Worm (Caenorhabditis elegans): ENCODE measurements around the gene ZK742.7.

ZK742.7 gene

ce11 chrV:7809320-7810256, 11.4 kb downstream of the ZK742.7 start, which contains the start of gene ZK742.3:
ZK742.3 (minus strand) TSS chrV:7809912.
- TF ChIP-seq pqm-1 (tag; optimal IDR thresholded peaks at IDR 0.05) (peak; percentile 57), unc-62 (GFP tag; optimal IDR thresholded peaks at IDR 0.05) (no peak), tbx-2 (tag; optimal IDR thresholded peaks at IDR 0.05) (no peak), daf-12 (tag; optimal IDR thresholded peaks at IDR 0.05) (no peak), hmg-11 (tag; optimal IDR thresholded peaks at IDR 0.05) (no peak), elt-2 (tag; optimal IDR thresholded peaks at IDR 0.05) (peak; percentile 59), jun-1 (tag; optimal IDR thresholded peaks at IDR 0.05) (no peak), ama-1 (optimal IDR thresholded peaks at IDR 0.05) (no peak), pha-4 (tag; optimal IDR thresholded peaks at IDR 0.05) (peak; percentile 31), ceh-9 (tag; optimal IDR thresholded peaks at IDR 0.05) (no peak)

DNA sequence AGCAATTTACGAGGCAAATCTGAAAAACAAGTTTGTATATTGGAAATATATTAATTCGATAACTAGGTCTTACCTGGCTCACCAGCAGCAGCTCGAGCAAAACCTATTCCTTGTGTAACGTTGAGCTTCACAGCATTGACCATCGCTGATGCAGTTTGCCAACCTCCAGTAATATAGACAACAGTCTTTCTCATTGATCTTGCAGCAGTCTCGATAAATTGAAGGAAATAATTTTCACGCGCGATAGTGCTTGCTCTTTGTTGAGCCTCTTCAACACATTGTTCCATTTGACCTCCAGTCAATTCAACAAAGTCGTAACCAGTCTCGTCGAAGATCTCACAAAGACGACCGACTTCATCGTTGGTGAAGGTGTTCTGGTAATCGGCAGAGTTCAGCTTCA, 12.4 kb downstream of the ZK742.7 start:
- no peak for TF ChIP-seq lin-15B (tag; optimal IDR thresholded peaks at IDR 0.05)
- no peak for TF ChIP-seq nhr-67 (tag; optimal IDR thresholded peaks at IDR 0.05)
- TF ChIP-seq pqm-1 (tag; optimal IDR thresholded peaks at IDR 0.05) = no peak
- no peak for TF ChIP-seq nhr-25 (tag; optimal IDR thresholded peaks at IDR 0.05)
- no peak for TF ChIP-seq ZK546.5 (tag; optimal IDR thresholded peaks at IDR 0.05)
- no peak for TF ChIP-seq elt-2 (tag; optimal IDR thresholded peaks at IDR 0.05)
- no peak for TF ChIP-seq eor-1 (tag; optimal IDR thresholded peaks at IDR 0.05)
- TF ChIP-seq egl-5 (tag; optimal IDR thresholded peaks at IDR 0.05) = no peak
- no peak for TF ChIP-seq lsy-12 (tag; optimal IDR thresholded peaks at IDR 0.05)
- TF ChIP-seq nhr-23 (tag; optimal IDR thresholded peaks at IDR 0.05) = no peak
- no peak for TF ChIP-seq ceh-9 (tag; optimal IDR thresholded peaks at IDR 0.05)
- no peak for TF ChIP-seq pha-4 (tag; optimal IDR thresholded peaks at IDR 0.05)
- TF ChIP-seq sea-2 (GFP tag; optimal IDR thresholded peaks at IDR 0.05) = no peak
- no peak for TF ChIP-seq daf-12 (tag; optimal IDR thresholded peaks at IDR 0.05)
- no peak for TF ChIP-seq ceh-16 (tag; optimal IDR thresholded peaks at IDR 0.05)
- TF ChIP-seq nhr-12 (tag; optimal IDR thresholded peaks at IDR 0.05) = no peak
- no peak for TF ChIP-seq ceh-82 (tag; optimal IDR thresholded peaks at IDR 0.05)
- no peak for TF ChIP-seq egl-27 (tag; optimal IDR thresholded peaks at IDR 0.05)

ce11 chrV:7811758-7812157, 13.6 kb downstream of the ZK742.7 start, which contains the start of gene ZK742.4:
ZK742.4 (minus strand) TSS chrV:7811792.
- TF ChIP-seq pha-4 (tag; optimal IDR thresholded peaks at IDR 0.05) = peak; percentile 55
- no peak for TF ChIP-seq nfya-1 (tag; optimal IDR thresholded peaks at IDR 0.05; ENCODE audit: insufficient read depth)

DNA sequence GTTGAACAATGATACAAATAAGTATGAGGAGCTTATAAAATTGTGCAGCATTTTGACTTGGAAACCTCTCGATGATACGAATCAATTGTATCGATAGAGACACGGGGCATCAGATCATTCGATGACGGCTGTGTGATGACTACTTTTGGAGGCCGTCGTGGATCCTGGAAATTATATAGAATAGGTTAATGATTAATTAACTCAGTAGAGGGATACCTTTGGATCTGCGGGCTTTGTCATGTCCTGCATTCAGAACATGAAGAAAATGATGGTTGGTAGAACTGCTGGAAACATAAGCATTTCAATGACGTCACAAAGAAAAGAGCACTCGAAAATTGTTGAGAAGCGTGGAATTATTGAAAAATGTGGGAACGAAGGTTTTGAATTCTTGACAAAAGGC, 16.4 kb downstream of the ZK742.7 start, which contains the start of gene ZK742.6:
ZK742.6 (minus strand) TSS at position 342 of the 400 bp plus-strand sequence.
- peak; percentile 73 for TF ChIP-seq aly-2 (tag; optimal IDR thresholded peaks at IDR 0.05)
- no peak for TF ChIP-seq nhr-76 (tag; optimal IDR thresholded peaks at IDR 0.05)

DNA sequence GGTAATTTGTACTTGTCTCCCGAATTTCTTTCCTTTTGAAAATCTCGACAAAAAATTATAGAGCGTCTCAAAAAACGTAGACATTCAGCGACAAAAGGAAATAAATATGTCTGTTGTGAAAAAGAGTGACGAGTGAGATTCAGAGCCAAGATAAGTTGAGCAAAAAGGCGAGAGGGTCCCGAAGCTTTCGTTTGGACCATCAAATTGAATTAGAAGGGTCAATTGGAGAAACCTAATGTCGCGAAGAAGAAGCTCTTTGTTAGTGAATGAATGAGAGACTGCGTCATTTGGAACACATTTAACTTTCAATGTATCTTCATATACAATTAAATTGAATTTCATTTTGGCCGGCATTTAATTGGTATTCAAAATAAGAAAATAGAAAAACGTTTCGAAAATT, 18.3 kb downstream of the ZK742.7 start:
- no peak for TF ChIP-seq nhr-77 (tag; optimal IDR thresholded peaks at IDR 0.05)
- no peak for TF ChIP-seq ceh-28 (tag; optimal IDR thresholded peaks at IDR 0.05)
- no peak for TF ChIP-seq sea-2 (GFP tag; optimal IDR thresholded peaks at IDR 0.05)
- TF ChIP-seq snpc-4 (tag; optimal IDR thresholded peaks at IDR 0.05) = no peak
- peak; percentile 24 for TF ChIP-seq fkh-10 (GFP tag; optimal IDR thresholded peaks at IDR 0.05)
- TF ChIP-seq mml-1 (tag; optimal IDR thresholded peaks at IDR 0.05) = no peak
- TF ChIP-seq jun-1 (tag; optimal IDR thresholded peaks at IDR 0.05) = no peak
- TF ChIP-seq egl-5 (tag; optimal IDR thresholded peaks at IDR 0.05) = no peak
- no peak for TF ChIP-seq eor-1 (tag; optimal IDR thresholded peaks at IDR 0.05)
- TF ChIP-seq fos-1 (tag; optimal IDR thresholded peaks at IDR 0.05) = no peak
- TF ChIP-seq nhr-11 (tag; optimal IDR thresholded peaks at IDR 0.05) = no peak
- TF ChIP-seq elt-1 (tag; optimal IDR thresholded peaks at IDR 0.05) = peak; percentile 11
- TF ChIP-seq nhr-25 (tag; optimal IDR thresholded peaks at IDR 0.05) = no peak
- no peak for TF ChIP-seq mdl-1 (tag; optimal IDR thresholded peaks at IDR 0.05)
- no peak for TF ChIP-seq ceh-16 (tag; optimal IDR thresholded peaks at IDR 0.05)
- TF ChIP-seq ztf-4 (tag; optimal IDR thresholded peaks at IDR 0.05) = no peak
- TF ChIP-seq ceh-9 (tag; optimal IDR thresholded peaks at IDR 0.05) = no peak
